Worm (Caenorhabditis elegans): Measurements from ENCODE around the gene srz-13.

- TF ChIP-seq nhr-12 (tag; optimal IDR thresholded peaks at IDR 0.05) (no peak), sup-37 (GFP tag; optimal IDR thresholded peaks at IDR 0.05) (no peak), unc-62 (GFP tag; optimal IDR thresholded peaks at IDR 0.05) (no peak), lsy-2 (tag; optimal IDR thresholded peaks at IDR 0.05) (no peak), nhr-11 (tag; optimal IDR thresholded peaks at IDR 0.05) (no peak), ztf-4 (tag; optimal IDR thresholded peaks at IDR 0.05) (no peak), tbx-2 (tag; optimal IDR thresholded peaks at IDR 0.05) (no peak), mep-1 (tag; optimal IDR thresholded peaks at IDR 0.05) (no peak), nhr-237 (tag; optimal IDR thresholded peaks at IDR 0.05) (no peak), fkh-10 (GFP tag; optimal IDR thresholded peaks at IDR 0.05) (no peak)
These were observed 6.5 kb upstream of the srz-13 start, which contains the start of gene cyp-33D1 for ce11 chrV:16175757-16176156.

Data from whole organism, L1 larva.